Fruit fly (Drosophila melanogaster) whole organism, embryonic: ENCODE data around the gene erm.

ENCODE experiments used
- Asciz ChIP-seq: fragments of 200-800 bp; sonication (Bioruptor generic); optimal IDR thresholded peaks from 2 replicates; lab custom pipeline; 2017; ENCODE audit warnings: missing biosample characterization, mild to moderate bottlenecking, missing genetic modification characterization, missing genetic modification reagents
- Ets65A ChIP-seq: fragments of 200-800 bp; sonication (Bioruptor generic); peaks from one replicate; lab custom pipeline; 2016; ENCODE audit warnings: missing biosample characterization, missing genetic modification characterization
- Hmx ChIP-seq: fragments of 200-800 bp; sonication (Bioruptor generic); optimal IDR thresholded peaks from 2 replicates; lab custom pipeline; 2016; ENCODE audit warnings: missing biosample characterization, missing genetic modification characterization
- ara ChIP-seq: fragments of 200-800 bp; sonication (Bioruptor generic); IDR thresholded peaks from 2 replicates; pipeline ENCODE4 v1.3.6; 2022; ENCODE audit warnings: missing biosample characterization, missing genetic modification characterization
- caup ChIP-seq: fragments of 200-800 bp; sonication (Bioruptor generic); optimal IDR thresholded peaks from 3 replicates; lab custom pipeline; 2017; ENCODE audit warnings: missing biosample characterization, mild to moderate bottlenecking, missing genetic modification characterization, moderate library complexity; ENCODE audit not compliant: severe bottlenecking

erm gene

DNA sequence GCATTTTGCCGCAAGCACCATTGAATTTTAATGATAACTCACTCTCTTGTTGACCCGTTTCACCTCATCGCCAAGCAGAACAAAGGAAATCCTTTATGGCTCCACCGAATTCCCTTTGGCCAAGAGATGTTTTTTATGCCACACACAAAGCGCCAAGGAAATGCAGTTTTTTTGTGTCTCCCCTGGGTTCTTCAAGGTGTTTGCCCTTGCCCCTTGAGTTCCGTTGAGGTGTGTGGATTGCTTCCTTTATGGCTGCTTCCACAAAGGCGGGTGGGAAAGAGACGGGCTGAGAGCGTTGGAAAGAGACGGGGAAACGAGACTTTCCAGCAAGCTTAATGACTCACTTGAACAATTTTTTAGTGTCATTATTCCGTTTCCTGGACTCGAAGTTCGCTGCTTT is 68.9 kb downstream of the erm start:
- no peak for TF ChIP-seq Hmx (GFP tag; lab: Kevin White, UChicago)
- no peak for TF ChIP-seq Asciz
- no peak for TF ChIP-seq caup
- TF ChIP-seq ara (GFP tag; lab: Robert Waterston, UW) = no peak
- TF ChIP-seq Ets65A (GFP tag; lab: Kevin White, UChicago) = peak; percentile 88
